Worm (Caenorhabditis elegans): Measurements from ENCODE around the gene F13E9.19.

Gene F13E9.19

DNA sequence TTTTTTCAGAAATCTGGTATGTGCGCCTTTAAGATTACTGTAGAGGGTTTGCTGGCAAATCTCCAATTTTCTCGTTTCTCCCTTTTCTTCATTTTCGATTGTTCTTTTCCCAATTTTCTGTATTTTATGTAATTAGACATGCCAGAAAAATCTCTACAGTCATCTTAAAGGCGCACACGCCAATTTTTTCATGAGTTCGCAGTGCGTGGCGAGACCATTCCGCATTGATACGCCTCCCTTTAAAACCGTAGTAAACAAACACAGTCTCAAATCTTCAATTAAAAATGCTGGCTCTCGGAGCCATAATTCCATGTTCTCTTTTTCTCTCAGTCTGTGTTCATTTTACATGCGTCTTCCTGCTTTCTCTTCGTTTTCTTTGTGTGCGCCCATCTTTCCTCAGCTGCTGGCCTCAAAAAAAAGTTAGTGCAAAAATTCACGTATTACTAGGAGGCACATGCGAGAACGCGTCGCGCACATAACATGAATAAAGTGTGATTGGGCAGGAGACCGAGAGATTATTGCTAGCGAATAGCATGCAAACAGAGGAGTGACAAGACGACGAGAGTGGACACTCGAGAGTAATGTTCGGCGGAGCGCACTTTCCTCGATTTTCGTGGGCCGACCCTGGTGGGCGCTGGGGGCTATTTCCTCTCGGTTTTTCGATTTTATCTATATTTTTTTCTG lies 19.8 kb downstream of the F13E9.19 start (continued):
- TF ChIP-seq egl-44 (GFP tag; IDR thresholded peaks at IDR 0.05) (no peak), die-1 (tag; optimal IDR thresholded peaks at IDR 0.05) (no peak), hsf-1 (GFP tag; IDR thresholded peaks at IDR 0.05) (no peak), snpc-3.4 (tag; optimal IDR thresholded peaks at IDR 0.05) (peak; percentile 25), dpl-1 (GFP tag; optimal IDR thresholded peaks at IDR 0.05) (no peak), F33H1.4 (GFP tag; IDR thresholded peaks at IDR 0.05) (peak; percentile 92), F49E8.2 (tag; optimal IDR thresholded peaks at IDR 0.05; ENCODE audit: insufficient read depth) (no peak), F23B12.7 (tag; optimal IDR thresholded peaks at IDR 0.05; ENCODE audit: insufficient read depth) (no peak), ztf-26 (tag; optimal IDR thresholded peaks at IDR 0.05) (peak; percentile 59), nfyb-1 (GFP tag; IDR thresholded peaks at IDR 0.05) (peak; percentile 62; the same call in 1 of the 2 replicates), hrde-1 (tag; optimal IDR thresholded peaks at IDR 0.05; ENCODE audit: borderline replicate concordance) (no peak), ceh-40 (GFP tag; IDR thresholded peaks at IDR 0.05) (no peak), Y53F4B.3 (GFP tag; IDR thresholded peaks at IDR 0.05) (no peak), egl-18 (GFP tag; IDR thresholded peaks at IDR 0.05) (no peak), D2030.7 (GFP tag; IDR thresholded peaks at IDR 0.05) (peak; percentile 14; the same call in 1 of the 2 replicates), egrh-3 (GFP tag; IDR thresholded peaks at IDR 0.05) (no peak), lin-35 (GFP tag; optimal IDR thresholded peaks at IDR 0.05) (peak in 1 of 3 experiments; percentile 28), xnd-1 (tag; optimal IDR thresholded peaks at IDR 0.05) (peak; percentile 70), lsl-1 (GFP tag; optimal IDR thresholded peaks at IDR 0.05) (peak; percentile 93), unc-62 (GFP tag; optimal IDR thresholded peaks at IDR 0.05) (no peak), nhr-179 (tag; optimal IDR thresholded peaks at IDR 0.05) (no peak), nhr-120 (GFP tag; IDR thresholded peaks at IDR 0.05) (no peak), attf-3 (GFP tag; conservative IDR thresholded peaks at IDR 0.05) (0 out of 2 replicates have a peak, but pooled peaks have one; percentile 20), gei-17 (GFP tag; optimal IDR thresholded peaks at IDR 0.05) (peak; percentile 24), F37B4.10 (GFP tag; IDR thresholded peaks at IDR 0.05) (no peak), ztf-18 (tag; optimal IDR thresholded peaks at IDR 0.05) (peak; percentile 64), hmg-1.2 (GFP tag; IDR thresholded peaks at IDR 0.05) (peak; percentile 91), pbrm-1 (GFP tag; IDR thresholded peaks at IDR 0.05) (0 out of 2 replicates have a peak, but pooled peaks have one; percentile 32), let-607 (tag; optimal IDR thresholded peaks at IDR 0.05) (no peak), efl-1 (GFP tag; optimal IDR thresholded peaks at IDR 0.05) (no peak), nhr-90 (tag; optimal IDR thresholded peaks at IDR 0.05) (peak; percentile 16), lir-1 (GFP tag; conservative IDR thresholded peaks at IDR 0.05) (peak; percentile 74; the same call in 1 of the 2 replicates), lin-40 (tag; optimal IDR thresholded peaks at IDR 0.05) (peak; percentile 75), C06A6.2 (GFP tag; conservative IDR thresholded peaks at IDR 0.05) (no peak), madf-8 (GFP tag; conservative IDR thresholded peaks at IDR 0.05) (peak; percentile 91), chd-7 (tag; optimal IDR thresholded peaks at IDR 0.05) (peak; percentile 58)

- TF ChIP-seq nfyb-1 (GFP tag; IDR thresholded peaks at IDR 0.05) (no peak), C17E4.6 (GFP tag; IDR thresholded peaks at IDR 0.05) (no peak), rpc-1 (optimal IDR thresholded peaks at IDR 0.05) (no peak), rpc-1 (tag; optimal IDR thresholded peaks at IDR 0.05) (no peak), K12H6.12 (tag; optimal IDR thresholded peaks at IDR 0.05) (no peak)
Measured at ce11 chrIV:10919770-10920169, 20.6 kb downstream of the F13E9.19 start, which contains the start of gene rbr-2. Gene rbr-2, plus strand, starts transcription at chrIV:10920070.

All from whole organism, young adult.